Worm (Caenorhabditis elegans) whole organism, L1 larva: ENCODE measurements around the gene msp-64.

Experiments used
- fkh-10 ChIP-seq: sonication (generic microtip); optimal IDR thresholded peaks from 2 replicates; lab custom pipeline; 2017; ENCODE audit warnings: missing biosample characterization, missing genetic modification reagents, missing genetic modification characterization
- grh-1 ChIP-seq: fragments of 200-800 bp; sonication (Bioruptor generic); IDR thresholded peaks from 2 replicates; pipeline ENCODE4 v1.3.6; 2022; ENCODE audit warnings: missing genetic modification reagents, missing genetic modification characterization, missing compliant biosample characterization
- jun-1 ChIP-seq: fragments of 150-350 bp; optimal IDR thresholded peaks from 2 replicates; lab custom pipeline; 2014; ENCODE audit warnings: missing biosample characterization, missing genetic modification reagents, missing genetic modification characterization
- nhr-11 ChIP-seq: fragments of 150-350 bp; optimal IDR thresholded peaks from 2 replicates; lab custom pipeline; 2014; ENCODE audit warnings: missing biosample characterization, missing genetic modification characterization
- nhr-28 ChIP-seq: fragments of 150-350 bp; optimal IDR thresholded peaks from 2 replicates; lab custom pipeline; 2014; ENCODE audit warnings: missing biosample characterization, missing genetic modification characterization
- nhr-76 ChIP-seq: sonication (generic microtip); optimal IDR thresholded peaks from 2 replicates; lab custom pipeline; 2017; ENCODE audit warnings: missing biosample characterization, missing genetic modification characterization
- nhr-77 ChIP-seq: fragments of 150-350 bp; optimal IDR thresholded peaks from 2 replicates; lab custom pipeline; 2014; ENCODE audit warnings: missing biosample characterization, missing genetic modification characterization
- skn-1 ChIP-seq: fragments of 150-350 bp; optimal IDR thresholded peaks from 2 replicates; lab custom pipeline; 2014; ENCODE audit warnings: missing biosample characterization, missing genetic modification characterization
- sox-4 ChIP-seq: sonication (generic microtip); optimal IDR thresholded peaks from 2 replicates; lab custom pipeline; 2016; ENCODE audit warnings: missing genetic modification characterization, missing compliant biosample characterization
- unc-62 ChIP-seq: fragments of 150-350 bp; optimal IDR thresholded peaks from 2 replicates; lab custom pipeline; 2014; ENCODE audit warnings: missing biosample characterization, missing genetic modification reagents, missing genetic modification characterization
- ztf-11 ChIP-seq, 2 experiments: sonication (generic microtip); optimal IDR thresholded peaks; 2 replicates each; lab custom pipeline; 2016 to 2017; ENCODE audit warnings: missing genetic modification characterization in 2 of 2, missing biosample characterization in 1 of 2, missing compliant biosample characterization in 1 of 2
- ztf-4 ChIP-seq: fragments of 150-350 bp; optimal IDR thresholded peaks from 2 replicates; lab custom pipeline; 2014; ENCODE audit warnings: missing biosample characterization, missing genetic modification characterization

ce11 chrII:5774120-5774519, 36.0 kb downstream of the msp-64 start, which contains the start of the genes dmd-5 and F10C1.1:
- TF ChIP-seq nhr-11 (tag; lab: Kevin White, UChicago) (no peak), nhr-77 (tag; lab: Kevin White, UChicago) (no peak), unc-62 (GFP tag; lab: Kevin White, UChicago) (no peak), nhr-76 (tag; lab: Kevin White, UChicago) (no peak), jun-1 (tag; lab: Kevin White, UChicago) (no peak), ztf-11 (tag; optimal IDR thresholded peaks at IDR 0.05; lab: Kevin White, UChicago) (no peak), fkh-10 (GFP tag; lab: Kevin White, UChicago) (no peak), nhr-28 (tag; lab: Kevin White, UChicago) (no peak), grh-1 (no peak), skn-1 (no peak), sox-4 (tag; lab: Kevin White, UChicago) (no peak), ztf-4 (tag; lab: Kevin White, UChicago) (no peak)
